Fruit fly (Drosophila melanogaster): ENCODE data around the gene CG10657.
A peak's percentile ranks its signal among the peaks of the same experiment; 100 is the strongest.

The CG10657 gene

dm6 chr3L:12530044-12530443, 33.0 kb upstream of the CG10657 start, which contains the start of gene nst (continued):
- TF ChIP-seq prd (optimal IDR thresholded peaks at IDR 0.05) = no peak
- TF ChIP-seq prd (GFP tag; IDR thresholded peaks at IDR 0.05) = no peak
- no peak for TF ChIP-seq psq (GFP tag; optimal IDR thresholded peaks at IDR 0.05)
- no peak for TF ChIP-seq CG13296 (GFP tag; optimal IDR thresholded peaks at IDR 0.05)
- peak; percentile 60 for TF ChIP-seq Ets65A (GFP tag)
- TF ChIP-seq CG9215 (GFP tag; IDR thresholded peaks at IDR 0.05) = no peak
- peak; percentile 28; the same call in 1 of the 4 replicates for TF ChIP-seq Dll (GFP tag; IDR thresholded peaks at IDR 0.05; ENCODE audit: partially characterized antibody)
- no peak for TF ChIP-seq p53 (GFP tag; optimal IDR thresholded peaks at IDR 0.05)
- no peak for TF ChIP-seq Deaf1 (tag; optimal IDR thresholded peaks at IDR 0.05)
- TF ChIP-seq CG7839 (tag; optimal IDR thresholded peaks at IDR 0.05) = no peak
- no peak for TF ChIP-seq CG10209 (GFP tag; optimal IDR thresholded peaks at IDR 0.05)
- peak in 1 of 2 experiments; percentile 78 for TF ChIP-seq crp (GFP tag; optimal IDR thresholded peaks at IDR 0.05)
- no peak for TF ChIP-seq abd-A (tag; optimal IDR thresholded peaks at IDR 0.05)
- no peak for TF ChIP-seq CG14441 (GFP tag; IDR thresholded peaks at IDR 0.05)
- TF ChIP-seq chif (GFP tag; optimal IDR thresholded peaks at IDR 0.05) = peak in 1 of 2 experiments; percentile 18
- TF ChIP-seq jing (GFP tag; optimal IDR thresholded peaks at IDR 0.05) = no peak
- TF ChIP-seq fd3F (GFP tag; optimal IDR thresholded peaks at IDR 0.05) = no peak
- TF ChIP-seq ATbp (GFP tag; optimal IDR thresholded peaks at IDR 0.05) = no peak
- TF ChIP-seq CG3847 (GFP tag; IDR thresholded peaks at IDR 0.05) = peak; percentile 48; the same call in 1 of the 2 replicates
- peak; percentile 32 for TF ChIP-seq YL-1 (GFP tag; optimal IDR thresholded peaks at IDR 0.05)
- TF ChIP-seq Doc3 (GFP tag; IDR thresholded peaks at IDR 0.05; ENCODE audit: partially characterized antibody) = no peak
- TF ChIP-seq CG9817 (tag; optimal IDR thresholded peaks at IDR 0.05) = peak; percentile 19
- TF ChIP-seq Opbp (GFP tag; IDR thresholded peaks at IDR 0.05; ENCODE audit: partially characterized antibody) = peak; percentile 49; the same call in 1 of the 3 replicates
- no peak for TF ChIP-seq Xbp1 (GFP tag; optimal IDR thresholded peaks at IDR 0.05)
- TF ChIP-seq her (GFP tag; optimal IDR thresholded peaks at IDR 0.05) = peak; percentile 37
- no peak for TF ChIP-seq da (GFP tag; optimal IDR thresholded peaks at IDR 0.05)
- TF ChIP-seq Sin3A (optimal IDR thresholded peaks at IDR 0.05) = peak; percentile 9
- no peak for TF ChIP-seq HLH54F (GFP tag; optimal IDR thresholded peaks at IDR 0.05)
- TF ChIP-seq bigmax (GFP tag; optimal IDR thresholded peaks at IDR 0.05) = no peak
- no peak for TF ChIP-seq hb (GFP tag; IDR thresholded peaks at IDR 0.05; ENCODE audit: partially characterized antibody)
- TF ChIP-seq MTF-1 (GFP tag; optimal IDR thresholded peaks at IDR 0.05; ENCODE audit: borderline replicate concordance) = no peak
- no peak for TF ChIP-seq exex (tag; optimal IDR thresholded peaks at IDR 0.05)
- no peak for TF ChIP-seq CG1792 (GFP tag; optimal IDR thresholded peaks at IDR 0.05)
- no peak for TF ChIP-seq Lpt (GFP tag; optimal IDR thresholded peaks at IDR 0.05)
- TF ChIP-seq CG18011 (GFP tag; optimal IDR thresholded peaks at IDR 0.05) = no peak
- TF ChIP-seq CG8359 (GFP tag; optimal IDR thresholded peaks at IDR 0.05; ENCODE audit: borderline replicate concordance) = no peak
- TF ChIP-seq CG9727 (GFP tag; optimal IDR thresholded peaks at IDR 0.05) = no peak
- TF ChIP-seq Ets97D (GFP tag; optimal IDR thresholded peaks at IDR 0.05) = peak; percentile 15
- no peak for TF ChIP-seq Blimp-1 (GFP tag; optimal IDR thresholded peaks at IDR 0.05)
- TF ChIP-seq grn (GFP tag; optimal IDR thresholded peaks at IDR 0.05) = no peak
- TF ChIP-seq z (GFP tag; IDR thresholded peaks at IDR 0.05) = no peak
- TF ChIP-seq CG18476 (GFP tag; optimal IDR thresholded peaks at IDR 0.05) = no peak
- no peak for TF ChIP-seq NFAT (GFP tag; IDR thresholded peaks at IDR 0.05)
- TF ChIP-seq B-H2 (GFP tag; optimal IDR thresholded peaks at IDR 0.05) = no peak
- no peak for TF ChIP-seq unc-4 (GFP tag; IDR thresholded peaks at IDR 0.05; ENCODE audit: partially characterized antibody)
- no peak for TF ChIP-seq CG16813 (GFP tag; IDR thresholded peaks at IDR 0.05; ENCODE audit: partially characterized antibody)
- TF ChIP-seq Side (GFP tag; optimal IDR thresholded peaks at IDR 0.05) = no peak
- no peak for TF ChIP-seq CG10565 (GFP tag; optimal IDR thresholded peaks at IDR 0.05)
- TF ChIP-seq CG2199 (GFP tag; IDR thresholded peaks at IDR 0.05) = no peak
- TF ChIP-seq CG9876 (GFP tag; optimal IDR thresholded peaks at IDR 0.05) = no peak
- TF ChIP-seq kni (GFP tag; optimal IDR thresholded peaks at IDR 0.05) = no peak

Data from whole organism, embryonic.